Fruit fly (Drosophila melanogaster) whole organism: Measurements from ENCODE around the gene Cyp311a1.

Experiments
- Dll ChIP-seq: fragments of >200 bp; optimal IDR thresholded peaks from 2 replicates; lab custom pipeline; 2017
- EcR ChIP-seq, 2 experiments: fragments of >200 bp; optimal IDR thresholded peaks; 2 replicates each; lab custom pipeline; 2017; ENCODE audit warnings: missing biosample characterization in 2 of 2, missing genetic modification characterization in 2 of 2, missing genetic modification reagents in 2 of 2
- pan ChIP-seq: fragments of >200 bp; optimal IDR thresholded peaks from 2 replicates; lab custom pipeline; 2017
- psq ChIP-seq: fragments of >200 bp; optimal IDR thresholded peaks from 2 replicates; lab custom pipeline; 2017
- usp ChIP-seq: fragments of >200 bp; optimal IDR thresholded peaks from 2 replicates; lab custom pipeline; 2017; ENCODE audit warnings: missing biosample characterization, missing genetic modification characterization, mixed read lengths

DNA sequence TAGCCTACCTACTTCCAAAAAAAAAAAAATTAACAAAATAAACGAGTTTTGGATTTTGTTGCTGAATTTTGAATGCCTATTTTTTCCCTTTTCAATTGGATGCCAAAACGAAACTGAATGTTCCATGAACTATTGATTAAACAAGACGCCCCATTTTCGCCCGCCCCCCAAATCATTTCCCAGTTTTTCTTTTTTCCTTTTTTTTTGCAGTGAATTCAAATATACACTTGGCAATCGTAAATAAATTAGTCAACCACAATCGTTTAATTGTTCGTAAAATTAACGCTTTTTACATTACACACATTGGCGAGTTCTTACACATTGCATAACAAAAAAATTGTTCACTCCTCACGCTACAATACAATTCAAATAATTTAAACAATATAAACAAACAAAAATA lies 38.6 kb downstream of the Cyp311a1 start, which contains the start of gene CG18130:
- TF ChIP-seq Dll (lab: Kevin White, UChicago), result no peak
- TF ChIP-seq pan (lab: Kevin White, UChicago), result no peak
- no peak for TF ChIP-seq usp (GFP tag; lab: Kevin White, UChicago)
- no peak for TF ChIP-seq psq (lab: Kevin White, UChicago)
- no peak for TF ChIP-seq EcR (GFP tag; optimal IDR thresholded peaks at IDR 0.05; lab: Kevin White, UChicago)
